Worm (Caenorhabditis elegans): Measurements from ENCODE around the gene otub-3.

DNA sequence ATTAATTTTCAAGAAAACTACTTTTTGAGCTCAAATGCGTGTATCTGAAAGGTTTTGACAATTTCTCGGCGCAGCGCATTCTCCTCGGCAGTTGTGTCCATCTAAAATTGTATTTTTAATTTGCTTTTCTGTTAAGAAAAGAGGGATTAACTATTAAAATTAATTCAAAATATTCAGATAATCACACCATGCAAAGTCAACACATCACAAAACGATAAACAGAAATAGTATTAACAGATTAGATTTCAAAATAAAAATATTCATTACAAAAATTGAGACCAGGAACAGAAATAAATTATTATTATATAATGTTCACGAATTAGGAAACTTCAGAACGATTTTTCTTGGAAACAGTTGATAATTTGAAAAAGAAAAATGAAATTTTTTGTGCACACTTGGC, 41.5 kb upstream of the otub-3 start, which contains the start of gene pole-2:
- TF ChIP-seq nhr-84 (tag; optimal IDR thresholded peaks at IDR 0.05) (no peak), jun-1 (tag; optimal IDR thresholded peaks at IDR 0.05) (no peak)

Measured in whole organism, L1 larva.